Fruit fly (Drosophila melanogaster): ENCODE measurements around the gene ND-ACP.

ND-ACP gene

DNA sequence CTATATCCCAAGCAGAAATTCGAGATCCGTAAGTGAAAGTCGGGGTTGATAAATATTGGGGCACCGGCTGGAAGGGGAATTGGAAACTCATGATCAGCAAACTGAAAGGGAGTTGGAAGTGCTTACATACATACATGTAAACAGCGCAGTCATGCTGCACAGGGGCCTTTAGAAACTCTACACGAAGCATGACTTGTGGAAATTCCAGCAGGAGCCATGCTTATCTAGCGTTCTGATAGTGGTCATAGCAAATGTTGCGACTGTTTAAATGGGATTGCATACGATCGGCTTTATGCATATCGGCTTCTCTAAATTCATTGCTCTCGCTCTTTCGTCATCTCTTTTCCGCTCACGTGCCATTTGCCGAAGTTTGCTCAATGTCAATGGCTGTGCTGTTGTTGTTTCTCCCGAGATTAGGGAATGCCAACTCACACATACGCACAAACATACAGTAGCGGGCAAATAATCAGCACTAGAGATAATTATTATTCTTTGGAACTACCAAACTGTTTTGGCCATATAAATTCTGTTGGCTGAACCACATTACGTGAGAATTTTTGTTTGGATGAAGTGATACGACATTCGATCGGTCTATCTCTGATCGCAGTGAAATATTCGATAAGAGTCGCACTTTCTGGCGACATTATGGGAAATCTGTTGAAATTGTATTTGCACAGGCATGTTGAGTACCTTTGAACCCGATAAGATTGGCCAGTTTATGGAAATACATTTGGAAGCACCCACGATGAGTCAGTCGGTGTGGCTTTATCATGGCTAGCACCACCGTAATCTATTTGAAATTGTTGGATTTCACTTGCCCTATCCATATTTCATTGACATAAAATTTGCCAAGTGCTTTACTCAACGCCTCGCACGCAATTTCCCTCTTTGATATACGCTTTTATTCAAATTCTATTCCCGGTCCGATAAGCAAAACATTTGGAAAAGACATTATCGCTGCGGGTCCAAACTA lies 6.5 kb downstream of the ND-ACP start (continued):
- TF ChIP-seq Hsf (GFP tag; optimal IDR thresholded peaks at IDR 0.05) (no peak), CG18599 (GFP tag; optimal IDR thresholded peaks at IDR 0.05) (peak; percentile 50), Bteb2 (GFP tag; optimal IDR thresholded peaks at IDR 0.05) (no peak), CG11093 (GFP tag; IDR thresholded peaks at IDR 0.05) (no peak), crol (GFP tag; IDR thresholded peaks at IDR 0.05) (no peak), grau (tag; optimal IDR thresholded peaks at IDR 0.05) (peak; percentile 15), YL-1 (GFP tag; optimal IDR thresholded peaks at IDR 0.05) (no peak), tll (GFP tag; optimal IDR thresholded peaks at IDR 0.05) (peak in 1 of 2 experiments; percentile 43), CG7556 (GFP tag; optimal IDR thresholded peaks at IDR 0.05) (peak; percentile 7), Meics (GFP tag; optimal IDR thresholded peaks at IDR 0.05) (peak; percentile 38), dimm (GFP tag; IDR thresholded peaks at IDR 0.05) (no peak), CG12942 (GFP tag; optimal IDR thresholded peaks at IDR 0.05) (no peak), Oaz (GFP tag; IDR thresholded peaks at IDR 0.05) (no peak), CG18764 (GFP tag; optimal IDR thresholded peaks at IDR 0.05) (no peak), CG2116 (GFP tag; optimal IDR thresholded peaks at IDR 0.05) (no peak), zfh1 (GFP tag; IDR thresholded peaks at IDR 0.05) (0 out of 3 replicates have a peak, but pooled peaks have one; percentile 11), CG17385 (GFP tag; optimal IDR thresholded peaks at IDR 0.05) (no peak), CG11247 (GFP tag; IDR thresholded peaks at IDR 0.05) (no peak), CG13296 (GFP tag; optimal IDR thresholded peaks at IDR 0.05) (no peak), Atf6 (GFP tag; IDR thresholded peaks at IDR 0.05) (peak; percentile 26; the same call in 1 of the 2 replicates), her (GFP tag; optimal IDR thresholded peaks at IDR 0.05) (no peak), mirr (GFP tag; optimal IDR thresholded peaks at IDR 0.05) (peak; percentile 74), Rfx (GFP tag; IDR thresholded peaks at IDR 0.05) (peak; percentile 55), cwo (GFP tag; optimal IDR thresholded peaks at IDR 0.05) (peak; percentile 80), CG4328 (GFP tag; optimal IDR thresholded peaks at IDR 0.05) (no peak), sd (tag; optimal IDR thresholded peaks at IDR 0.05) (peak; percentile 89), dpn (GFP tag; optimal IDR thresholded peaks at IDR 0.05) (no peak), hkb (optimal IDR thresholded peaks at IDR 0.05) (no peak), hkb (GFP tag; IDR thresholded peaks at IDR 0.05) (peak; percentile 27; the same call in 1 of the 2 replicates), bsh (GFP tag; optimal IDR thresholded peaks at IDR 0.05) (no peak), CG17328 (GFP tag; IDR thresholded peaks at IDR 0.05) (no peak), D (optimal IDR thresholded peaks at IDR 0.05) (no peak), D (GFP tag; optimal IDR thresholded peaks at IDR 0.05) (no peak), da (GFP tag; optimal IDR thresholded peaks at IDR 0.05) (no peak), CG11560 (tag; IDR thresholded peaks at IDR 0.05) (no peak), H15 (GFP tag; IDR thresholded peaks at IDR 0.05) (no peak), CG34422 (GFP tag; IDR thresholded peaks at IDR 0.05) (no peak), ind (GFP tag; optimal IDR thresholded peaks at IDR 0.05) (no peak), fd3F (GFP tag; optimal IDR thresholded peaks at IDR 0.05) (no peak), CG32532 (GFP tag; IDR thresholded peaks at IDR 0.05) (peak; percentile 58), CG3281 (GFP tag; optimal IDR thresholded peaks at IDR 0.05) (peak; percentile 9), Vsx1 (GFP tag; optimal IDR thresholded peaks at IDR 0.05) (no peak), CG8290 (GFP tag; optimal IDR thresholded peaks at IDR 0.05) (no peak), CG8290 (tag; optimal IDR thresholded peaks at IDR 0.05) (no peak), h (optimal IDR thresholded peaks at IDR 0.05) (no peak), CG12236 (GFP tag; optimal IDR thresholded peaks at IDR 0.05) (no peak), CG4424 (GFP tag; optimal IDR thresholded peaks at IDR 0.05) (no peak), cad (GFP tag; optimal IDR thresholded peaks at IDR 0.05) (no peak), CG17361 (GFP tag; IDR thresholded peaks at IDR 0.05) (no peak), gce (GFP tag; IDR thresholded peaks at IDR 0.05) (no peak), run (tag; optimal IDR thresholded peaks at IDR 0.05) (no peak)
